Worm (Caenorhabditis elegans) whole organism, L1 larva: Measurements from ENCODE around the gene cest-2.1.

Source experiments
- C04F5.9 ChIP-seq: sonication (generic microtip); optimal IDR thresholded peaks from 2 replicates; lab custom pipeline; 2016; ENCODE audit warnings: missing genetic modification characterization, missing compliant biosample characterization
- C16A3.4 ChIP-seq: fragments of 150-350 bp; optimal IDR thresholded peaks from 2 replicates; lab custom pipeline; 2014; ENCODE audit warnings: missing biosample characterization, missing genetic modification characterization
- C34B4.2 ChIP-seq: sonication (generic microtip); optimal IDR thresholded peaks from 2 replicates; lab custom pipeline; 2017; ENCODE audit warnings: mild to moderate bottlenecking, missing genetic modification characterization, missing compliant biosample characterization
- F16B12.6 ChIP-seq: fragments of 150-350 bp; optimal IDR thresholded peaks from 2 replicates; lab custom pipeline; 2014; ENCODE audit warnings: missing biosample characterization, missing genetic modification characterization
- Y116A8C.19 ChIP-seq: sonication (generic microtip); optimal IDR thresholded peaks from 2 replicates; lab custom pipeline; 2016; ENCODE audit warnings: missing compliant biosample characterization, missing genetic modification characterization, borderline replicate concordance
- aha-1 ChIP-seq: fragments of 150-350 bp; optimal IDR thresholded peaks from 2 replicates; lab custom pipeline; 2014; ENCODE audit warnings: missing biosample characterization, missing genetic modification characterization
- alr-1 ChIP-seq: fragments of 200-800 bp; sonication (Bioruptor generic); optimal IDR thresholded peaks from 2 replicates; lab custom pipeline; 2018; ENCODE audit warnings: borderline replicate concordance, mild to moderate bottlenecking, missing genetic modification characterization, missing compliant biosample characterization
- aly-2 ChIP-seq: fragments of 150-350 bp; optimal IDR thresholded peaks from 2 replicates; lab custom pipeline; 2014; ENCODE audit warnings: missing biosample characterization, missing genetic modification characterization
- ama-1 ChIP-seq: fragments of 150-350 bp; optimal IDR thresholded peaks from 2 replicates; lab custom pipeline; 2014
- blmp-1 ChIP-seq: fragments of 150-350 bp; optimal IDR thresholded peaks from 2 replicates; lab custom pipeline; 2014; ENCODE audit warnings: missing biosample characterization, missing genetic modification characterization
- ceh-82 ChIP-seq, 3 experiments: fragments of 150-350 bp in 1 of 3; sonication (generic microtip) in 2 of 3; optimal IDR thresholded peaks; 2 replicates each; lab custom pipeline; 2014 to 2017; ENCODE audit warnings: missing biosample characterization in 3 of 3, missing genetic modification characterization in 3 of 3
- ceh-88 ChIP-seq: fragments of 200-800 bp; sonication (Bioruptor generic); IDR thresholded peaks from 2 replicates; pipeline ENCODE4 v1.3.6; 2022; ENCODE audit warnings: missing genetic modification characterization, missing compliant biosample characterization
- ceh-90 ChIP-seq: sonication (generic microtip); optimal IDR thresholded peaks from 2 replicates; lab custom pipeline; 2016; ENCODE audit warnings: missing genetic modification characterization, missing compliant biosample characterization
- efl-1 ChIP-seq, 4 experiments: fragments of 150-350 bp; optimal IDR thresholded peaks in 3 of 4; peaks in 1 of 4; 1 replicate in 1 of 4; 2 replicates in 3 of 4; lab custom pipeline; 2014; ENCODE audit warnings: missing biosample characterization in 2 of 4, missing genetic modification characterization in 2 of 4, missing genetic modification reagents in 2 of 4
- egl-13 ChIP-seq: sonication (generic microtip); optimal IDR thresholded peaks from 2 replicates; lab custom pipeline; 2016; ENCODE audit warnings: missing genotype, missing genetic modification reagents, missing genetic modification characterization, missing compliant biosample characterization
- egl-27 ChIP-seq, 2 experiments: fragments of 150-350 bp in 1 of 2; sonication (generic microtip); optimal IDR thresholded peaks; 3 replicates each; lab custom pipeline; 2017 to 2018; ENCODE audit warnings: missing biosample characterization in 2 of 2, missing genetic modification characterization in 2 of 2, missing genetic modification reagents in 2 of 2
- elt-2 ChIP-seq: sonication (generic microtip); optimal IDR thresholded peaks from 2 replicates; lab custom pipeline; 2016; ENCODE audit warnings: missing genetic modification characterization, mild to moderate bottlenecking, inconsistent platforms, missing compliant biosample characterization, missing genetic modification reagents
- fkh-8 ChIP-seq: sonication (generic microtip); optimal IDR thresholded peaks from 2 replicates; lab custom pipeline; 2016; ENCODE audit warnings: mild to moderate bottlenecking, missing genetic modification characterization, missing compliant biosample characterization
- grh-1 ChIP-seq: fragments of 200-800 bp; sonication (Bioruptor generic); IDR thresholded peaks from 2 replicates; pipeline ENCODE4 v1.3.6; 2022; ENCODE audit warnings: missing genetic modification reagents, missing genetic modification characterization, missing compliant biosample characterization
- hlh-17 ChIP-seq: fragments of 200-800 bp; sonication (Bioruptor generic); optimal IDR thresholded peaks from 2 replicates; lab custom pipeline; 2018; ENCODE audit warnings: missing genetic modification characterization, mild to moderate bottlenecking, missing compliant biosample characterization, moderate library complexity, borderline replicate concordance
- hlh-4 ChIP-seq: sonication (generic microtip); optimal IDR thresholded peaks from 2 replicates; lab custom pipeline; 2016; ENCODE audit warnings: mild to moderate bottlenecking, missing genetic modification characterization, missing compliant biosample characterization
- irx-1 ChIP-seq: sonication (generic microtip); optimal IDR thresholded peaks from 2 replicates; lab custom pipeline; 2016; ENCODE audit warnings: missing genetic modification characterization, missing compliant biosample characterization
- isw-1 ChIP-seq: fragments of 200-800 bp; sonication (Bioruptor generic); IDR thresholded peaks from 2 replicates; pipeline ENCODE4 v1.3.6; 2022; ENCODE audit warnings: missing genetic modification characterization, missing compliant biosample characterization
- jun-1 ChIP-seq: fragments of 150-350 bp; optimal IDR thresholded peaks from 2 replicates; lab custom pipeline; 2014; ENCODE audit warnings: missing biosample characterization, missing genetic modification reagents, missing genetic modification characterization
- lin-13 ChIP-seq: fragments of 150-350 bp; optimal IDR thresholded peaks from 2 replicates; lab custom pipeline; 2014; ENCODE audit warnings: missing biosample characterization, missing genetic modification reagents, missing genetic modification characterization
- lir-3 ChIP-seq: sonication (generic microtip); optimal IDR thresholded peaks from 2 replicates; lab custom pipeline; 2016; ENCODE audit warnings: mild to moderate bottlenecking, missing genetic modification characterization, moderate library complexity, missing compliant biosample characterization; ENCODE audit not compliant: poor library complexity
- mab-9 ChIP-seq: fragments of 200-800 bp; sonication (Bioruptor generic); IDR thresholded peaks from 2 replicates; pipeline ENCODE4 v1.3.6; 2022; ENCODE audit warnings: missing genetic modification reagents, missing genetic modification characterization, missing compliant biosample characterization
- mdl-1 ChIP-seq, 2 experiments: fragments of 150-350 bp; optimal IDR thresholded peaks; 2 replicates each; lab custom pipeline; 2014 to 2017; ENCODE audit warnings: missing biosample characterization in 2 of 2, missing genetic modification characterization in 2 of 2, inconsistent platforms in 1 of 2
- mef-2 ChIP-seq: fragments of 150-350 bp; optimal IDR thresholded peaks from 2 replicates; lab custom pipeline; 2014; ENCODE audit warnings: missing biosample characterization, missing genetic modification characterization
- mep-1 ChIP-seq: fragments of 150-350 bp; optimal IDR thresholded peaks from 2 replicates; lab custom pipeline; 2014; ENCODE audit warnings: missing biosample characterization, missing genetic modification characterization
- nhr-12 ChIP-seq: sonication (generic microtip); optimal IDR thresholded peaks from 2 replicates; lab custom pipeline; 2017; ENCODE audit warnings: missing biosample characterization, missing genetic modification characterization
- nhr-19 ChIP-seq: fragments of 200-800 bp; sonication (Bioruptor generic); conservative IDR thresholded peaks from 2 replicates; pipeline ENCODE4 v1.3.6; 2022; ENCODE audit warnings: missing genetic modification characterization, missing compliant biosample characterization
- nhr-20 ChIP-seq: sonication (generic microtip); optimal IDR thresholded peaks from 2 replicates; lab custom pipeline; 2016; ENCODE audit warnings: mild to moderate bottlenecking, missing genetic modification characterization, missing compliant biosample characterization
- nhr-47 ChIP-seq: sonication (generic microtip); optimal IDR thresholded peaks from 2 replicates; lab custom pipeline; 2016; ENCODE audit warnings: mild to moderate bottlenecking, missing genetic modification characterization, moderate library complexity, missing compliant biosample characterization
- nhr-90 ChIP-seq: sonication (generic microtip); optimal IDR thresholded peaks from 2 replicates; lab custom pipeline; 2016; ENCODE audit warnings: mild to moderate bottlenecking, missing genetic modification characterization, missing compliant biosample characterization; ENCODE audit not compliant: poor library complexity
- pag-3 ChIP-seq: sonication (generic microtip); optimal IDR thresholded peaks from 2 replicates; lab custom pipeline; 2017; ENCODE audit warnings: missing genetic modification characterization, mild to moderate bottlenecking, missing compliant biosample characterization, antibody characterized with exemption, borderline replicate concordance; ENCODE audit not compliant: insufficient read depth
- pqm-1 ChIP-seq: sonication (generic microtip); optimal IDR thresholded peaks from 3 replicates; lab custom pipeline; 2017; ENCODE audit warnings: missing biosample characterization, missing genetic modification characterization
- skn-1 ChIP-seq: fragments of 150-350 bp; optimal IDR thresholded peaks from 2 replicates; lab custom pipeline; 2014; ENCODE audit warnings: missing biosample characterization, missing genetic modification characterization
- snpc-4 ChIP-seq: fragments of 150-350 bp; optimal IDR thresholded peaks from 2 replicates; lab custom pipeline; 2014; ENCODE audit warnings: missing biosample characterization, missing genetic modification characterization
- snu-23 ChIP-seq: sonication (generic microtip); optimal IDR thresholded peaks from 2 replicates; lab custom pipeline; 2016; ENCODE audit warnings: missing genetic modification characterization, missing compliant biosample characterization
- sox-4 ChIP-seq: sonication (generic microtip); optimal IDR thresholded peaks from 2 replicates; lab custom pipeline; 2016; ENCODE audit warnings: missing genetic modification characterization, missing compliant biosample characterization
- sup-37 ChIP-seq: fragments of 200-800 bp; sonication (Bioruptor generic); optimal IDR thresholded peaks from 2 replicates; lab custom pipeline; 2018; ENCODE audit warnings: mild to moderate bottlenecking, missing genetic modification characterization, missing compliant biosample characterization
- unc-98 ChIP-seq: fragments of 200-800 bp; sonication (Bioruptor generic); IDR thresholded peaks from 2 replicates; pipeline ENCODE4 v1.3.6; 2022; ENCODE audit warnings: missing genetic modification characterization, missing compliant biosample characterization
- vab-15 ChIP-seq: sonication (generic microtip); optimal IDR thresholded peaks from 2 replicates; lab custom pipeline; 2017; ENCODE audit warnings: missing genotype, mild to moderate bottlenecking, missing genetic modification characterization, missing compliant biosample characterization
- xbp-1 ChIP-seq: sonication (generic microtip); optimal IDR thresholded peaks from 2 replicates; lab custom pipeline; 2016; ENCODE audit warnings: missing genetic modification characterization, missing compliant biosample characterization
- zip-4 ChIP-seq: fragments of 200-800 bp; sonication (Bioruptor generic); optimal IDR thresholded peaks from 2 replicates; lab custom pipeline; 2018; ENCODE audit warnings: mild to moderate bottlenecking, missing genetic modification characterization, moderate library complexity, missing compliant biosample characterization

cest-2.1 gene

ce11 chrV:14185438-14185837 is 14.2 kb upstream of the cest-2.1 start, which contains the start of the genes trm-1 and ints-2 (continued):
- TF ChIP-seq snpc-4 (tag; lab: Kevin White, UChicago) = peak; percentile 54
- no peak for TF ChIP-seq ama-1 (lab: Kevin White, UChicago)
- TF ChIP-seq blmp-1 (tag; lab: Kevin White, UChicago) = peak; percentile 61
- TF ChIP-seq Y116A8C.19 (tag; lab: Kevin White, UChicago) = no peak
- TF ChIP-seq irx-1 (tag; lab: Kevin White, UChicago) = peak; percentile 51
- TF ChIP-seq C04F5.9 = peak; percentile 12
- TF ChIP-seq grh-1 (GFP tag; lab: Robert Waterston, UW) = peak; percentile 45
- TF ChIP-seq hlh-17 = no peak
- no peak for TF ChIP-seq aha-1 (tag; lab: Kevin White, UChicago)
- peak; percentile 57 for TF ChIP-seq nhr-90 (tag; lab: Kevin White, UChicago)
- TF ChIP-seq F16B12.6 (tag; lab: Kevin White, UChicago) = peak; percentile 10
- no peak for TF ChIP-seq egl-13 (tag; lab: Kevin White, UChicago)
- TF ChIP-seq mdl-1 (tag; optimal IDR thresholded peaks at IDR 0.05; lab: Kevin White, UChicago) = peak in 1 of 2 experiments; percentile 28
- TF ChIP-seq mep-1 (tag; lab: Kevin White, UChicago) = peak; percentile 83
- TF ChIP-seq alr-1 = no peak
- TF ChIP-seq vab-15 (tag; lab: Kevin White, UChicago) = peak; percentile 50
- no peak for TF ChIP-seq sup-37
- peak; percentile 39 for TF ChIP-seq ceh-90 (tag; lab: Kevin White, UChicago)
- TF ChIP-seq unc-98 (GFP tag; lab: Robert Waterston, UW) = no peak
- TF ChIP-seq nhr-20 (tag; lab: Kevin White, UChicago) = peak; percentile 68
- peak; percentile 41 for TF ChIP-seq lin-13
- peak; percentile 40 for TF ChIP-seq lir-3 (tag; lab: Kevin White, UChicago)
- TF ChIP-seq pag-3 (tag; lab: Kevin White, UChicago) = no peak
- no peak for TF ChIP-seq nhr-12 (tag; lab: Kevin White, UChicago)
- TF ChIP-seq xbp-1 (tag; lab: Kevin White, UChicago) = peak; percentile 64
- TF ChIP-seq egl-27 (tag; optimal IDR thresholded peaks at IDR 0.05; lab: Kevin White, UChicago) = no peak
- no peak for TF ChIP-seq mef-2 (tag; lab: Kevin White, UChicago)
- TF ChIP-seq snu-23 (GFP tag; lab: Kevin White, UChicago) = peak; percentile 73
- TF ChIP-seq ceh-82 (tag; optimal IDR thresholded peaks at IDR 0.05; lab: Kevin White, UChicago) = peak; percentile 61 to 69 (median 65)
- TF ChIP-seq sox-4 (tag; lab: Kevin White, UChicago) = no peak
- TF ChIP-seq efl-1 (optimal IDR thresholded peaks at IDR 0.05; lab: Kevin White, UChicago) = peak; percentile 78 to 79
- TF ChIP-seq efl-1 (GFP tag; optimal IDR thresholded peaks at IDR 0.05 in 1 of 2; lab: Kevin White, UChicago) = peak; percentile 73 to 97
- no peak for TF ChIP-seq pqm-1
- no peak for TF ChIP-seq hlh-4 (tag; lab: Kevin White, UChicago)
- TF ChIP-seq isw-1 (GFP tag; lab: Robert Waterston, UW) = peak; percentile 30
- TF ChIP-seq jun-1 (tag; lab: Kevin White, UChicago) = no peak
- peak; percentile 52 for TF ChIP-seq nhr-19 (GFP tag; lab: Robert Waterston, UW)
- no peak for TF ChIP-seq skn-1 (tag; lab: Kevin White, UChicago)
- TF ChIP-seq aly-2 (tag; lab: Kevin White, UChicago) = peak; percentile 21
- no peak for TF ChIP-seq ceh-88 (GFP tag; lab: Robert Waterston, UW)
- TF ChIP-seq mab-9 = no peak
- no peak for TF ChIP-seq C34B4.2 (tag; lab: Kevin White, UChicago)
- TF ChIP-seq fkh-8 (tag; lab: Kevin White, UChicago) = peak; percentile 48
- peak; percentile 44 for TF ChIP-seq zip-4 (GFP tag; lab: Kevin White, UChicago)
- peak; percentile 52 for TF ChIP-seq C16A3.4 (tag; lab: Kevin White, UChicago)
- TF ChIP-seq elt-2 (tag; lab: Kevin White, UChicago) = no peak
- peak; percentile 81 for TF ChIP-seq nhr-47 (tag; lab: Kevin White, UChicago)
